Worm (Caenorhabditis elegans) whole organism, L1 larva: ENCODE data around the gene srg-4.
A peak's percentile ranks its signal among the peaks of the same experiment; 100 is the strongest.

Experiments used
- C34B4.2 ChIP-seq: sonication (generic microtip); optimal IDR thresholded peaks from 2 replicates; lab custom pipeline; 2017; ENCODE audit warnings: mild to moderate bottlenecking, missing genetic modification characterization, missing compliant biosample characterization
- alr-1 ChIP-seq: fragments of 200-800 bp; sonication (Bioruptor generic); optimal IDR thresholded peaks from 2 replicates; lab custom pipeline; 2018; ENCODE audit warnings: borderline replicate concordance, mild to moderate bottlenecking, missing genetic modification characterization, missing compliant biosample characterization
- blmp-1 ChIP-seq: fragments of 150-350 bp; optimal IDR thresholded peaks from 2 replicates; lab custom pipeline; 2014; ENCODE audit warnings: missing biosample characterization, missing genetic modification characterization
- elt-3 ChIP-seq, 6 experiments: fragments of 150-350 bp in 1 of 6; sonication (generic microtip); optimal IDR thresholded peaks; 2 replicates each; lab custom pipeline; 2017 to 2018; ENCODE audit warnings: missing biosample characterization in 6 of 6, missing genetic modification characterization in 6 of 6, inconsistent platforms in 1 of 6
- fkh-8 ChIP-seq: sonication (generic microtip); optimal IDR thresholded peaks from 2 replicates; lab custom pipeline; 2016; ENCODE audit warnings: mild to moderate bottlenecking, missing genetic modification characterization, missing compliant biosample characterization
- irx-1 ChIP-seq: sonication (generic microtip); optimal IDR thresholded peaks from 2 replicates; lab custom pipeline; 2016; ENCODE audit warnings: missing genetic modification characterization, missing compliant biosample characterization
- isw-1 ChIP-seq: fragments of 200-800 bp; sonication (Bioruptor generic); IDR thresholded peaks from 2 replicates; pipeline ENCODE4 v1.3.6; 2022; ENCODE audit warnings: missing genetic modification characterization, missing compliant biosample characterization
- jun-1 ChIP-seq: fragments of 150-350 bp; optimal IDR thresholded peaks from 2 replicates; lab custom pipeline; 2014; ENCODE audit warnings: missing biosample characterization, missing genetic modification reagents, missing genetic modification characterization
- lin-14 ChIP-seq: fragments of 200-800 bp; sonication (Bioruptor generic); optimal IDR thresholded peaks from 2 replicates; lab custom pipeline; 2018; ENCODE audit warnings: mild to moderate bottlenecking, missing genetic modification characterization, moderate library complexity, missing compliant biosample characterization
- lsy-2 ChIP-seq, 2 experiments: fragments of 150-350 bp; optimal IDR thresholded peaks; 2 replicates each; lab custom pipeline; 2014; ENCODE audit warnings: missing biosample characterization in 2 of 2, missing genetic modification characterization in 2 of 2
- mab-9 ChIP-seq: fragments of 200-800 bp; sonication (Bioruptor generic); IDR thresholded peaks from 2 replicates; pipeline ENCODE4 v1.3.6; 2022; ENCODE audit warnings: missing genetic modification reagents, missing genetic modification characterization, missing compliant biosample characterization
- mdl-1 ChIP-seq, 2 experiments: fragments of 150-350 bp; optimal IDR thresholded peaks; 2 replicates each; lab custom pipeline; 2014 to 2017; ENCODE audit warnings: missing biosample characterization in 2 of 2, missing genetic modification characterization in 2 of 2, inconsistent platforms in 1 of 2
- nhr-19 ChIP-seq: fragments of 200-800 bp; sonication (Bioruptor generic); conservative IDR thresholded peaks from 2 replicates; pipeline ENCODE4 v1.3.6; 2022; ENCODE audit warnings: missing genetic modification characterization, missing compliant biosample characterization
- nhr-47 ChIP-seq: sonication (generic microtip); optimal IDR thresholded peaks from 2 replicates; lab custom pipeline; 2016; ENCODE audit warnings: mild to moderate bottlenecking, missing genetic modification characterization, moderate library complexity, missing compliant biosample characterization
- nhr-71 ChIP-seq: sonication (generic microtip); optimal IDR thresholded peaks from 2 replicates; lab custom pipeline; 2016; ENCODE audit warnings: mild to moderate bottlenecking, missing genetic modification characterization, moderate library complexity, missing compliant biosample characterization
- pax-3 ChIP-seq: fragments of 200-800 bp; sonication (Bioruptor generic); optimal IDR thresholded peaks from 2 replicates; lab custom pipeline; 2018; ENCODE audit warnings: mild to moderate bottlenecking, missing genetic modification characterization, moderate library complexity, missing compliant biosample characterization
- pqm-1 ChIP-seq: sonication (generic microtip); optimal IDR thresholded peaks from 3 replicates; lab custom pipeline; 2017; ENCODE audit warnings: missing biosample characterization, missing genetic modification characterization
- sox-4 ChIP-seq: sonication (generic microtip); optimal IDR thresholded peaks from 2 replicates; lab custom pipeline; 2016; ENCODE audit warnings: missing genetic modification characterization, missing compliant biosample characterization
- unc-86 ChIP-seq: sonication (generic microtip); optimal IDR thresholded peaks from 2 replicates; lab custom pipeline; 2016; ENCODE audit warnings: missing genetic modification characterization, missing compliant biosample characterization
- ztf-4 ChIP-seq: fragments of 150-350 bp; optimal IDR thresholded peaks from 2 replicates; lab custom pipeline; 2014; ENCODE audit warnings: missing biosample characterization, missing genetic modification characterization

Gene srg-4

DNA sequence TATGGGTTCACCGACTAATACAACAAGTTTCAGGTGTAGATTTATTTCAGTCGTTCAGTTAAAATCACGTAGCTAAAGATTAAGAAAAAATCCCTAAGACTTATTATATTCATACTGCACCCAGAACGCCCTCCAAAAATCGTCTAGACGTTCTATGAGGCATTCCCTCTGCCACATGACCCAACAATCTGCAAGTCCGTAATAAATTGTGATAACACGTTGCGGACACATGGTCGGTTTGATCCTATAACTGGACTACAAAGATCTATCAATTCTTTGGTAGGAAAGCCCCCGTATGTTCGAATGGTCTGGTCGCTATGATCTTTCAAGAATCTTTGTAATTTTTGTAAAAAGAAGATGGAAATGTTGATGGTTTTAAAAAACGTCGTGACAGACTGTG, 45.9 kb downstream of the srg-4 start (continued):
- TF ChIP-seq pqm-1 (tag; lab: Kevin White, UChicago) (no peak), pax-3 (tag; lab: Kevin White, UChicago) (no peak), lin-14 (GFP tag; lab: Kevin White, UChicago) (no peak), isw-1 (GFP tag; lab: Robert Waterston, UW) (no peak), nhr-71 (tag; lab: Kevin White, UChicago) (no peak), mab-9 (GFP tag; lab: Robert Waterston, UW) (no peak), nhr-47 (tag; lab: Kevin White, UChicago) (no peak), unc-86 (tag; lab: Kevin White, UChicago) (no peak), irx-1 (no peak), jun-1 (tag; lab: Kevin White, UChicago) (no peak), blmp-1 (peak; percentile 76), fkh-8 (tag; lab: Kevin White, UChicago) (no peak), nhr-19 (GFP tag; lab: Robert Waterston, UW) (peak; percentile 67), alr-1 (no peak), elt-3 (tag; optimal IDR thresholded peaks at IDR 0.05; lab: Kevin White, UChicago) (peak in 1 of 6 experiments; percentile 72), ztf-4 (tag; lab: Kevin White, UChicago) (no peak), mdl-1 (tag; optimal IDR thresholded peaks at IDR 0.05; lab: Kevin White, UChicago) (peak in 1 of 2 experiments; percentile 59)

DNA sequence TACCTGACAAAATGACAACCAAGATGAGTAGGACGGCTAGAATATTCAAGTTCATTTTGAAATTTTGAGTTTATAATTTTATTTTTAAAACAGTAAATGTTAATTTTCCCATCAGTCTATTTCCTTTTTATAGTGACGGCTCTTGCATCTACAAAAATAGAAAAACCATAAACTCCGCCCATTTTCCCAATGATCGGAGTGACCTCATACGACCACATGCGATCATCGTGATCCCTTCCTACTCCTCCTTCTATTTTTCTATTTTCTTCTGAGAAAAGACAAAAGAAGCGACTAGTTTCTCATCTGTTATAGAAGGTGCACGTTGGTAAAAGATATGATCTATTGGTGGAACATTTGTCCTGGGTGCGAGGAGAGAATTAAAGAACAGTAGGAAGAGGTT, 46.4 kb downstream of the srg-4 start, which contains the start of gene C23G10.11:
Gene C23G10.11 (minus strand): TSS at position 101 of the 400 bp plus-strand sequence.
- TF ChIP-seq elt-3 (tag; optimal IDR thresholded peaks at IDR 0.05; lab: Kevin White, UChicago) (peak in 1 of 6 experiments; percentile 25), lsy-2 (tag; optimal IDR thresholded peaks at IDR 0.05; lab: Kevin White, UChicago) (peak in 1 of 2 experiments; percentile 12), blmp-1 (peak; percentile 57), sox-4 (no peak), mdl-1 (tag; optimal IDR thresholded peaks at IDR 0.05; lab: Kevin White, UChicago) (peak in 1 of 2 experiments; percentile 16)
- TF ChIP-seq, all 84 proteins: peak for 4

DNA sequence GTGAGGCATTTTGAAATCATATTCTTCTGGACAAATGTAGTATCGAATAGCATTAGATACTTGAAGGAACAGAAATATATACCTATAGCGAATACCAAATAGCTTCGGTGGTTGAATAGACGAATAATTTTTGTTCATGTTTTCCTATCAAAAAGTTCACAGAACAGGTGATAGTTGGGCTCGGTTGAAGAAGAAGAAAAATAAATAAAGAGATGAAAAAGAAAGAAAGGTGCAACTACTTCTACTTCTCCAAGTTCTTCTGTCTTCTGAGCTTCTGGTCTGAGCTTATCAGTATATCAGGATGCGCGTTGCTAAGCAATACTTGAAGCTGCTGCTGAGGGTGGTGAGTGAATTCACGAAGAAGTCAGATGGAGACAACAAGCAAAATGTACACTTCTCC, 48.0 kb downstream of the srg-4 start, which contains the start of gene C23G10.10:
Gene C23G10.10 (minus strand): TSS at position 101 of the 400 bp plus-strand sequence.
- TF ChIP-seq fkh-8 (tag; lab: Kevin White, UChicago) = peak; percentile 34
- TF ChIP-seq C34B4.2 (tag; lab: Kevin White, UChicago) = no peak
